Worm (Caenorhabditis elegans) whole organism, early embryonic: Measurements from ENCODE around the gene T04F8.8.

Source experiments
- F13C5.2 ChIP-seq: sonication (generic microtip); optimal IDR thresholded peaks from 2 replicates; lab custom pipeline; 2017; ENCODE audit warnings: mild to moderate bottlenecking, missing genetic modification characterization, inconsistent platforms, missing compliant biosample characterization
- ama-1 ChIP-seq: fragments of 150-350 bp; optimal IDR thresholded peaks from 2 replicates; lab custom pipeline; 2014
- ceh-13 ChIP-seq: fragments of 200-800 bp; sonication (Bioruptor generic); optimal IDR thresholded peaks from 2 replicates; lab custom pipeline; 2018; ENCODE audit warnings: mild to moderate bottlenecking, missing genetic modification characterization, missing compliant biosample characterization
- ets-7 ChIP-seq: sonication (generic microtip); optimal IDR thresholded peaks from 2 replicates; lab custom pipeline; 2016; ENCODE audit warnings: missing genotype, missing genetic modification characterization, missing compliant biosample characterization
- hmg-4 ChIP-seq: fragments of 200-800 bp; sonication (Bioruptor generic); optimal IDR thresholded peaks from 2 replicates; lab custom pipeline; 2018; ENCODE audit warnings: mild to moderate bottlenecking, missing genetic modification characterization, missing compliant biosample characterization
- hnd-1 ChIP-seq: sonication (generic microtip); optimal IDR thresholded peaks from 2 replicates; lab custom pipeline; 2016; ENCODE audit warnings: missing genetic modification characterization, missing compliant biosample characterization
- pes-1 ChIP-seq: fragments of 200-800 bp; sonication (Bioruptor generic); IDR thresholded peaks from 2 replicates; pipeline ENCODE4 v1.3.6; 2022; ENCODE audit warnings: missing genetic modification reagents, missing genetic modification characterization, missing compliant biosample characterization
- scrt-1 ChIP-seq: fragments of 200-800 bp; sonication (Bioruptor generic); IDR thresholded peaks from 2 replicates; pipeline ENCODE4 v1.3.6; 2022; ENCODE audit warnings: missing genetic modification characterization, missing compliant biosample characterization
- tbx-11 ChIP-seq: fragments of 200-800 bp; sonication (Bioruptor generic); IDR thresholded peaks from 2 replicates; pipeline ENCODE4 v1.3.6; 2022; ENCODE audit warnings: missing genetic modification characterization, missing compliant biosample characterization
- tbx-37 ChIP-seq: fragments of 200-800 bp; sonication (Bioruptor generic); conservative IDR thresholded peaks from 2 replicates; pipeline ENCODE4 v1.3.6; 2022; ENCODE audit warnings: missing genetic modification reagents, missing genetic modification characterization, missing compliant biosample characterization
- tra-4 ChIP-seq: sonication (generic microtip); optimal IDR thresholded peaks from 2 replicates; lab custom pipeline; 2017; ENCODE audit warnings: missing genetic modification characterization, missing compliant biosample characterization

DNA sequence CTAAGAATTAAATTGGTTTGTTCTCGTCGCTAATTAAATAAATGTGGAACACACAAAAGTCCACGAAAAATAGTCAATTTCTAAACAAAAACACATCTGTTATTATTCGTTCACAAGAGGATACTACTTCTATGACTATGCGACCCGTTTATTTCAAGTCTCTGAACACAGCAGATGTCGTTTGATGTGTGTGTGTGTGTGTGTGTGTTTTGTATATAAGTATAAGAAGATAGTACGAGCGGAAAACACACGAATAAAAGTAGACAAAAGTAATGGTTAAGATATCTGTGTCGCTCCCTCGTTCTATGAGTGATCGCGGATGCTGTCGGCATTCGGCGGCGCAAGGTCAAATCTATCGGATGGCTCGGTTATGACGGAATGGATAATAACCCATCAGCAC lies 48.4 kb upstream of the T04F8.8 start:
- TF ChIP-seq ama-1 (no peak), tbx-37 (GFP tag; lab: Robert Waterston, UW) (no peak), hnd-1 (no peak), ceh-13 (GFP tag; lab: Kevin White, UChicago) (no peak), tbx-11 (GFP tag; lab: Robert Waterston, UW) (no peak), pes-1 (GFP tag; lab: Robert Waterston, UW) (no peak), tra-4 (tag; lab: Kevin White, UChicago) (no peak), scrt-1 (GFP tag; lab: Robert Waterston, UW) (no peak), F13C5.2 (no peak), ets-7 (no peak), hmg-4 (GFP tag; lab: Kevin White, UChicago) (no peak)
